Worm (Caenorhabditis elegans) whole organism, early embryonic: ENCODE measurements around the gene ima-3.

Experiments
- B0310.2 ChIP-seq: sonication (generic microtip); optimal IDR thresholded peaks from 2 replicates; lab custom pipeline; 2016; ENCODE audit warnings: mild to moderate bottlenecking, missing genetic modification characterization, missing compliant biosample characterization
- F13C5.2 ChIP-seq: sonication (generic microtip); optimal IDR thresholded peaks from 2 replicates; lab custom pipeline; 2017; ENCODE audit warnings: mild to moderate bottlenecking, missing genetic modification characterization, inconsistent platforms, missing compliant biosample characterization
- aly-1 ChIP-seq: sonication (generic microtip); optimal IDR thresholded peaks from 2 replicates; lab custom pipeline; 2016; ENCODE audit warnings: missing genetic modification characterization, missing compliant biosample characterization
- ama-1 ChIP-seq: fragments of 150-350 bp; optimal IDR thresholded peaks from 2 replicates; lab custom pipeline; 2014
- ceh-13 ChIP-seq: fragments of 200-800 bp; sonication (Bioruptor generic); optimal IDR thresholded peaks from 2 replicates; lab custom pipeline; 2018; ENCODE audit warnings: mild to moderate bottlenecking, missing genetic modification characterization, missing compliant biosample characterization
- ceh-36 ChIP-seq: sonication (generic microtip); optimal IDR thresholded peaks from 2 replicates; lab custom pipeline; 2016; ENCODE audit warnings: missing genetic modification characterization, inconsistent platforms, missing compliant biosample characterization
- ets-7 ChIP-seq: sonication (generic microtip); optimal IDR thresholded peaks from 2 replicates; lab custom pipeline; 2016; ENCODE audit warnings: missing genotype, missing genetic modification characterization, missing compliant biosample characterization
- flt-1 ChIP-seq: fragments of 200-800 bp; sonication (Bioruptor generic); IDR thresholded peaks from 2 replicates; pipeline ENCODE4 v1.3.6; 2022; ENCODE audit warnings: missing genetic modification characterization, missing compliant biosample characterization
- pes-1 ChIP-seq: fragments of 200-800 bp; sonication (Bioruptor generic); IDR thresholded peaks from 2 replicates; pipeline ENCODE4 v1.3.6; 2022; ENCODE audit warnings: missing genetic modification reagents, missing genetic modification characterization, missing compliant biosample characterization
- scrt-1 ChIP-seq: fragments of 200-800 bp; sonication (Bioruptor generic); IDR thresholded peaks from 2 replicates; pipeline ENCODE4 v1.3.6; 2022; ENCODE audit warnings: missing genetic modification characterization, missing compliant biosample characterization
- sea-1 ChIP-seq: fragments of 200-800 bp; sonication (Bioruptor generic); conservative IDR thresholded peaks from 2 replicates; pipeline ENCODE4 v1.3.6; 2022; ENCODE audit warnings: missing genetic modification characterization, missing compliant biosample characterization
- tbx-37 ChIP-seq: fragments of 200-800 bp; sonication (Bioruptor generic); conservative IDR thresholded peaks from 2 replicates; pipeline ENCODE4 v1.3.6; 2022; ENCODE audit warnings: missing genetic modification reagents, missing genetic modification characterization, missing compliant biosample characterization
- tra-4 ChIP-seq: sonication (generic microtip); optimal IDR thresholded peaks from 2 replicates; lab custom pipeline; 2017; ENCODE audit warnings: missing genetic modification characterization, missing compliant biosample characterization

DNA sequence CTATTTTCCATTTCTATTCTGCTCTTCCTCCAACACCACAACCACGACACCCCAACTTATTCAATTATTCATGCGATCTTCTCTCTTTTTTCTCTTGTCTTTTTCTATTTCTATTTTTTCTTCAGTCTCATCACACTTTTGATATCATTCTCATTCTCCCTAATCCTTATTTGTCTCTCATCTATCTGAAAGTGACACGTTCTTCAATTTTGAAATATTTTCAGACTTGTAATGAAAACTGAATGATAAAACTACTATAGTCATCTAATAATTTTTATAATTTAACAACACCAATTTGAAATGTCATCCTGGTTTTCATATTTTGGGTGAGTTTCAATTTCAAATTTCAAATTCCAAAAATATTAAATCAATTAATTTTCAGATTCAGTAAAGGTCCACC is 27.2 kb upstream of the ima-3 start, which contains the start of gene cla-1:
- TF ChIP-seq ama-1 (lab: Kevin White, UChicago) (no peak), scrt-1 (GFP tag; lab: Robert Waterston, UW) (no peak), sea-1 (GFP tag; lab: Robert Waterston, UW) (no peak), flt-1 (no peak), tbx-37 (GFP tag; lab: Robert Waterston, UW) (no peak), ceh-13 (GFP tag; lab: Kevin White, UChicago) (no peak), ceh-36 (no peak), pes-1 (GFP tag; lab: Robert Waterston, UW) (no peak), tra-4 (no peak), aly-1 (no peak), ets-7 (no peak), B0310.2 (tag; lab: Kevin White, UChicago) (no peak), F13C5.2 (no peak)
